Fruit fly (Drosophila melanogaster): ENCODE measurements around the gene CG17005.

DNA sequence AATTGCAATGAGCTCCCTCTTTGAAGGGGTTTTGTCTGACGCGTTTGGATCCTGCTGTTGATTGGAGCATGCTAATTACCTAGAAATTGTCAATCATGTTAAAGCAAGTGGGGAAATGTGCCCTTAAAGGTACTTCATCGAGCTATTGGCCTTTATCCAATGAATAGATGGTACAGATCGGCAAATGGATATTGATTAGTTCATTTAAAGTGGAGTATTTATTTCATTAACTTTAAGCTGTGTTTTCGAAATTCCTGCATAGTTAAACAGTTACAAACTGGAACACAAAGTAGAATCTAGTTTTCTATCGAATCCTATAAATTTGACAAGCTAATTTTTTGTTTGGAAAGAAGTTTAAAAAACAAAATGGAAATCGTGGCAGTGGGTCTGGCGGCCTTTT, 39.8 kb downstream of the CG17005 start, which contains the start of gene CG34181:
- TF ChIP-seq Hey (tag; optimal IDR thresholded peaks at IDR 0.05) (no peak), CG7372 (GFP tag; IDR thresholded peaks at IDR 0.05) (no peak), Atf3 (GFP tag; optimal IDR thresholded peaks at IDR 0.05) (no peak), CG6813 (GFP tag; optimal IDR thresholded peaks at IDR 0.05) (no peak), rib (GFP tag; IDR thresholded peaks at IDR 0.05) (no peak), ems (GFP tag; optimal IDR thresholded peaks at IDR 0.05) (no peak), CG13296 (GFP tag; optimal IDR thresholded peaks at IDR 0.05) (no peak), CG31441 (GFP tag; IDR thresholded peaks at IDR 0.05) (no peak)

Data from whole organism, embryonic.